Worm (Caenorhabditis elegans): ENCODE data around the gene C46F9.5.

The C46F9.5 gene

ce11 chrII:1928578-1928977, 33.2 kb downstream of the C46F9.5 start:
- peak; percentile 19 for TF ChIP-seq efl-1 (GFP tag; optimal IDR thresholded peaks at IDR 0.05)
- no peak for TF ChIP-seq mxl-1 (tag; optimal IDR thresholded peaks at IDR 0.05)

DNA sequence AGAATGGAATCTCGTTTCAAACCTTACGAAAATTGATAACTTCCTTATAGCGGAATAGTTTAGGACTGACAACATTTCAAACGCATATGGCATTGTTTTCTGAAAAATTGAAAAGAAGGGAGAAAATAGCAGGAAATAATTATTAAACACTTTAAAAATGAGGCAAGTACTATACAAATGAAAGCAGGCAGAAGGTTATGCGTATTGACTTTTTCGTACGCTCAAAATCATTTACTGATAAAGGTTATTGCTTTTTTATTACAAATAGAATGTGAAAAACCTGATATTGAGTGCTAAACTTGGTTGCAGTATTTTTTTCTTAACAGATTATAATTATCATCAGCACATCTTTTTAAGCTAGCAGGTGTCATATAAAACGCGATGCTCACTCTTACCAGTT, 44.3 kb downstream of the C46F9.5 start, which contains the start of gene ZK250.13:
Gene ZK250.13, minus strand, starts transcription at position 101 of the 400 bp plus-strand sequence.
- TF ChIP-seq ets-4 (GFP tag; optimal IDR thresholded peaks at IDR 0.05) = no peak
- no peak for TF ChIP-seq rcor-1 (GFP tag; IDR thresholded peaks at IDR 0.05)
- no peak for TF ChIP-seq zfh-2 (GFP tag; conservative IDR thresholded peaks at IDR 0.05)
- no peak for TF ChIP-seq madf-8 (GFP tag; conservative IDR thresholded peaks at IDR 0.05)
- no peak for TF ChIP-seq him-1 (tag; optimal IDR thresholded peaks at IDR 0.05)
- no peak for TF ChIP-seq F57A8.1 (GFP tag; optimal IDR thresholded peaks at IDR 0.05)
- TF ChIP-seq ekl-4 (GFP tag; IDR thresholded peaks at IDR 0.05) = no peak
- no peak for TF ChIP-seq Y53G8AR.9 (GFP tag; conservative IDR thresholded peaks at IDR 0.05)
- TF ChIP-seq dox-1 (GFP tag; IDR thresholded peaks at IDR 0.05) = no peak
- no peak for TF ChIP-seq sea-2 (GFP tag; IDR thresholded peaks at IDR 0.05)
- TF ChIP-seq die-1 (tag; optimal IDR thresholded peaks at IDR 0.05) = no peak
- TF ChIP-seq ceh-58 (GFP tag; IDR thresholded peaks at IDR 0.05) = no peak
- TF ChIP-seq C17E4.6 (GFP tag; IDR thresholded peaks at IDR 0.05) = no peak
- TF ChIP-seq tbp1 (GFP tag; optimal IDR thresholded peaks at IDR 0.05) = no peak
- TF ChIP-seq dpff-1 (tag; optimal IDR thresholded peaks at IDR 0.05) = no peak
- TF ChIP-seq F33H1.4 (GFP tag; IDR thresholded peaks at IDR 0.05) = no peak
- TF ChIP-seq attf-5 (GFP tag; optimal IDR thresholded peaks at IDR 0.05) = no peak

ce11 chrII:1945093-1945492, 49.7 kb downstream of the C46F9.5 start, which contains the start of gene ZK250.14:
Gene ZK250.14 (minus strand): TSS chrII:1945193.
- TF ChIP-seq die-1 (tag; optimal IDR thresholded peaks at IDR 0.05) (no peak), ztf-22 (GFP tag; optimal IDR thresholded peaks at IDR 0.05) (no peak), xnd-1 (tag; optimal IDR thresholded peaks at IDR 0.05) (no peak), Y53F4B.3 (GFP tag; IDR thresholded peaks at IDR 0.05) (no peak), dpff-1 (tag; optimal IDR thresholded peaks at IDR 0.05) (no peak), pha-4 (tag; optimal IDR thresholded peaks at IDR 0.05) (no peak), madf-10 (tag; optimal IDR thresholded peaks at IDR 0.05) (no peak), akir-1 (GFP tag; optimal IDR thresholded peaks at IDR 0.05) (no peak), B0019.2 (GFP tag; conservative IDR thresholded peaks at IDR 0.05) (no peak), F52B5.7 (tag; optimal IDR thresholded peaks at IDR 0.05) (no peak), ekl-4 (GFP tag; IDR thresholded peaks at IDR 0.05) (no peak), Y79H2A.3 (GFP tag; conservative IDR thresholded peaks at IDR 0.05) (no peak), rpc-1 (optimal IDR thresholded peaks at IDR 0.05) (no peak), rpc-1 (tag; optimal IDR thresholded peaks at IDR 0.05) (no peak), ceh-79 (tag; optimal IDR thresholded peaks at IDR 0.05) (no peak), F22D6.2 (tag; optimal IDR thresholded peaks at IDR 0.05) (no peak), ztf-26 (tag; optimal IDR thresholded peaks at IDR 0.05) (no peak), ztf-28 (GFP tag; IDR thresholded peaks at IDR 0.05) (no peak), zfh-2 (GFP tag; conservative IDR thresholded peaks at IDR 0.05) (no peak), D2030.7 (GFP tag; IDR thresholded peaks at IDR 0.05) (no peak)
